Worm (Caenorhabditis elegans) whole organism, early embryonic: ENCODE data around the gene T28F3.9.

Experiments used
- B0310.2 ChIP-seq: sonication (generic microtip); optimal IDR thresholded peaks from 2 replicates; lab custom pipeline; 2016; ENCODE audit warnings: mild to moderate bottlenecking, missing genetic modification characterization, missing compliant biosample characterization
- F13C5.2 ChIP-seq: sonication (generic microtip); optimal IDR thresholded peaks from 2 replicates; lab custom pipeline; 2017; ENCODE audit warnings: mild to moderate bottlenecking, missing genetic modification characterization, inconsistent platforms, missing compliant biosample characterization
- aly-1 ChIP-seq: sonication (generic microtip); optimal IDR thresholded peaks from 2 replicates; lab custom pipeline; 2016; ENCODE audit warnings: missing genetic modification characterization, missing compliant biosample characterization
- ama-1 ChIP-seq: fragments of 150-350 bp; optimal IDR thresholded peaks from 2 replicates; lab custom pipeline; 2014
- ceh-13 ChIP-seq: fragments of 200-800 bp; sonication (Bioruptor generic); optimal IDR thresholded peaks from 2 replicates; lab custom pipeline; 2018; ENCODE audit warnings: mild to moderate bottlenecking, missing genetic modification characterization, missing compliant biosample characterization
- ceh-36 ChIP-seq: sonication (generic microtip); optimal IDR thresholded peaks from 2 replicates; lab custom pipeline; 2016; ENCODE audit warnings: missing genetic modification characterization, inconsistent platforms, missing compliant biosample characterization
- ets-7 ChIP-seq: sonication (generic microtip); optimal IDR thresholded peaks from 2 replicates; lab custom pipeline; 2016; ENCODE audit warnings: missing genotype, missing genetic modification characterization, missing compliant biosample characterization
- flt-1 ChIP-seq: fragments of 200-800 bp; sonication (Bioruptor generic); IDR thresholded peaks from 2 replicates; pipeline ENCODE4 v1.3.6; 2022; ENCODE audit warnings: missing genetic modification characterization, missing compliant biosample characterization
- hnd-1 ChIP-seq: sonication (generic microtip); optimal IDR thresholded peaks from 2 replicates; lab custom pipeline; 2016; ENCODE audit warnings: missing genetic modification characterization, missing compliant biosample characterization
- pes-1 ChIP-seq: fragments of 200-800 bp; sonication (Bioruptor generic); IDR thresholded peaks from 2 replicates; pipeline ENCODE4 v1.3.6; 2022; ENCODE audit warnings: missing genetic modification reagents, missing genetic modification characterization, missing compliant biosample characterization
- sea-1 ChIP-seq: fragments of 200-800 bp; sonication (Bioruptor generic); conservative IDR thresholded peaks from 2 replicates; pipeline ENCODE4 v1.3.6; 2022; ENCODE audit warnings: missing genetic modification characterization, missing compliant biosample characterization
- tbx-37 ChIP-seq: fragments of 200-800 bp; sonication (Bioruptor generic); conservative IDR thresholded peaks from 2 replicates; pipeline ENCODE4 v1.3.6; 2022; ENCODE audit warnings: missing genetic modification reagents, missing genetic modification characterization, missing compliant biosample characterization

DNA sequence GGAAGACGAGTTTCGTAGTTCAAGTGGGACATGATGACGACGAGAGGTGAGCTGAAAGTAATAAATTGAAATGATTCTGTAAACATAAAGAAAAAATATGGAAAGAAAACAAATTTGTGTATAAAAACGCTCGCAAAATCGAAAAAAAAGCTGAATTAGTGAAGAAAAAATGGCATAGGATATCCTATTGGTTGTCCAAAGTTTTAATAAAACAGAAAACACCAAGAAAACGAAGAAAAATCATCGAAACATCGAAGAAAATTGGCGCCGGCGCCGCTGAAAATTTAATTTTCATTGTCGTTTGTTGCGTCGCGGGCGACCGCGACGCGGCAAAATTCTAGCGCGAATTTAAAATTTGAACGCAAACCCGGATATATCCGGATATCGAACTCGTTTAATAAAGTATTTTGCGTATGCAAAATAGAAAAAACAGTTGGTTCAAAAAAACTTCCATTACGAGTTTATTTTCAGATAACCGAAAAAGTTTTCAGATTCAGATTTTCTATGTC is 34.7 kb upstream of the T28F3.9 start, which contains the start of gene gln-5:
- no peak for TF ChIP-seq ama-1 (lab: Kevin White, UChicago)
- TF ChIP-seq ceh-36 (tag; lab: Kevin White, UChicago), result no peak
- TF ChIP-seq pes-1 (GFP tag; lab: Robert Waterston, UW), result no peak
- TF ChIP-seq ets-7 (tag; lab: Kevin White, UChicago), result no peak
- no peak for TF ChIP-seq sea-1 (GFP tag; lab: Robert Waterston, UW)
- no peak for TF ChIP-seq ceh-13
- no peak for TF ChIP-seq F13C5.2 (tag; lab: Kevin White, UChicago)
- no peak for TF ChIP-seq flt-1 (GFP tag; lab: Robert Waterston, UW)
- TF ChIP-seq tbx-37 (GFP tag; lab: Robert Waterston, UW), result no peak
- TF ChIP-seq B0310.2, result no peak
- no peak for TF ChIP-seq hnd-1 (tag; lab: Kevin White, UChicago)
- TF ChIP-seq aly-1, result no peak
